Worm (Caenorhabditis elegans) whole organism, L4/young adult: Measurements from ENCODE around the gene clec-264.

Experiments
- W03F9.2 ChIP-seq: fragments of 150-350 bp; optimal IDR thresholded peaks from 2 replicates; lab custom pipeline; 2014; ENCODE audit warnings: missing biosample characterization, missing genetic modification characterization
- dao-5 ChIP-seq: sonication (generic microtip); optimal IDR thresholded peaks from 2 replicates; lab custom pipeline; 2016; ENCODE audit warnings: missing genotype, missing genetic modification characterization, moderate library complexity, missing compliant biosample characterization
- him-1 ChIP-seq: sonication (generic microtip); optimal IDR thresholded peaks from 2 replicates; lab custom pipeline; 2016; ENCODE audit warnings: missing genotype, missing genetic modification reagents, missing genetic modification characterization, missing compliant biosample characterization

Gene clec-264

ce11 chrV:20845524-20846208, 4.8 kb downstream of the clec-264 start, which contains the start of the genes F31D4.2 and fkb-6:
Gene F31D4.2, minus strand, starts transcription at chrV:20845546.
Gene fkb-6, plus strand, starts transcription at chrV:20846158.
- TF ChIP-seq dao-5 (no peak), W03F9.2 (peak; percentile 76), him-1 (tag; lab: Kevin White, UChicago) (peak; percentile 2)

ce11 chrV:20841484-20841883, 9.0 kb downstream of the clec-264 start:
- TF ChIP-seq dao-5 (no peak), W03F9.2 (no peak), him-1 (tag; lab: Kevin White, UChicago) (no peak)

ce11 chrV:20838565-20838964, 11.9 kb downstream of the clec-264 start, which contains the start of gene exos-7:
Gene exos-7, plus strand, starts transcription at chrV:20838865.
- TF ChIP-seq W03F9.2 (no peak), dao-5 (no peak), him-1 (tag; lab: Kevin White, UChicago) (no peak)

ce11 chrV:20837765-20838164, 12.7 kb downstream of the clec-264 start, which contains the start of gene mrps-12:
Gene mrps-12, plus strand, starts transcription at chrV:20838080.
- TF ChIP-seq dao-5 (no peak), him-1 (tag; lab: Kevin White, UChicago) (no peak), W03F9.2 (no peak)

ce11 chrV:20832554-20832963, 17.9 kb downstream of the clec-264 start:
- no peak for TF ChIP-seq W03F9.2
- no peak for TF ChIP-seq him-1 (tag; lab: Kevin White, UChicago)
- TF ChIP-seq dao-5, result no peak

- no peak for TF ChIP-seq W03F9.2
- no peak for TF ChIP-seq dao-5
- TF ChIP-seq him-1 (tag; lab: Kevin White, UChicago), result no peak
Observed at ce11 chrV:20831867-20832266, 18.6 kb downstream of the clec-264 start.

ce11 chrV:20830409-20830808, 20.1 kb downstream of the clec-264 start:
- no peak for TF ChIP-seq W03F9.2
- no peak for TF ChIP-seq him-1 (tag; lab: Kevin White, UChicago)
- no peak for TF ChIP-seq dao-5

- TF ChIP-seq dao-5, result no peak
- no peak for TF ChIP-seq W03F9.2
- TF ChIP-seq him-1 (tag; lab: Kevin White, UChicago), result no peak
Observed at ce11 chrV:20829511-20829910, 21.0 kb downstream of the clec-264 start, which contains the start of gene num-1. Gene num-1, plus strand, starts transcription at chrV:20829811.

- TF ChIP-seq him-1 (tag; lab: Kevin White, UChicago) (peak; percentile 40), dao-5 (no peak)
Observed at ce11 chrV:20828820-20829219, 21.7 kb downstream of the clec-264 start, which contains the start of gene sbt-1. Gene sbt-1, minus strand, starts transcription at chrV:20828881.

ce11 chrV:20826618-20827017, 23.9 kb downstream of the clec-264 start:
- TF ChIP-seq W03F9.2 (no peak), dao-5 (no peak), him-1 (tag; lab: Kevin White, UChicago) (no peak)

ce11 chrV:20824962-20825609, 25.4 kb downstream of the clec-264 start, which contains the start of the genes gcy-22 and grl-14:
Gene gcy-22, minus strand, starts transcription at chrV:20825062.
Gene grl-14, plus strand, starts transcription at chrV:20825559.
- TF ChIP-seq W03F9.2 (no peak), dao-5 (no peak), him-1 (tag; lab: Kevin White, UChicago) (no peak)

ce11 chrV:20820033-20820432, 30.5 kb downstream of the clec-264 start, which contains the start of gene T03D8.6:
Gene T03D8.6, minus strand, starts transcription at chrV:20820330.
- TF ChIP-seq dao-5, result no peak
- no peak for TF ChIP-seq W03F9.2
- no peak for TF ChIP-seq him-1 (tag; lab: Kevin White, UChicago)

ce11 chrV:20815842-20816241, 34.7 kb downstream of the clec-264 start, which contains the start of gene sshk-1:
Gene sshk-1, plus strand, starts transcription at chrV:20816142.
- TF ChIP-seq dao-5 (no peak), W03F9.2 (no peak), him-1 (tag; lab: Kevin White, UChicago) (no peak)

- no peak for TF ChIP-seq him-1 (tag; lab: Kevin White, UChicago)
- TF ChIP-seq W03F9.2, result no peak
- no peak for TF ChIP-seq dao-5
Observed at ce11 chrV:20814424-20814823, 36.1 kb downstream of the clec-264 start, which contains the start of gene Y44A6D.7. Gene Y44A6D.7, plus strand, starts transcription at chrV:20814724.

- TF ChIP-seq dao-5 (no peak), him-1 (tag; lab: Kevin White, UChicago) (no peak)
Observed at ce11 chrV:20813646-20814045, 36.9 kb downstream of the clec-264 start.
